Worm (Caenorhabditis elegans): ENCODE results near the gene hlh-1.

- TF ChIP-seq ceh-13 (GFP tag; optimal IDR thresholded peaks at IDR 0.05) (no peak), hmg-4 (GFP tag; optimal IDR thresholded peaks at IDR 0.05) (no peak), ama-1 (optimal IDR thresholded peaks at IDR 0.05) (no peak), tbx-11 (GFP tag; IDR thresholded peaks at IDR 0.05) (no peak), tra-4 (tag; optimal IDR thresholded peaks at IDR 0.05) (no peak), F13C5.2 (tag; optimal IDR thresholded peaks at IDR 0.05) (no peak)
These were observed 46.8 kb downstream of the hlh-1 start for ce11 chrII:4565205-4565604.
